Worm (Caenorhabditis elegans) whole organism, midembryonic: ENCODE results near the gene vha-18.

Experiments
- T22C8.4 ChIP-seq: fragments of 200-800 bp; sonication (Bioruptor generic); IDR thresholded peaks from 2 replicates; pipeline ENCODE4 v1.3.6; 2022; ENCODE audit warnings: missing genetic modification characterization, missing compliant biosample characterization
- cog-1 ChIP-seq: sonication (generic microtip); optimal IDR thresholded peaks from 2 replicates; lab custom pipeline; 2016; ENCODE audit warnings: missing genetic modification characterization, missing compliant biosample characterization
- flt-1 ChIP-seq: fragments of 200-800 bp; sonication (Bioruptor generic); IDR thresholded peaks from 2 replicates; pipeline ENCODE4 v1.3.6; 2022; ENCODE audit warnings: missing genetic modification characterization, missing compliant biosample characterization
- klf-2 ChIP-seq: fragments of 200-800 bp; sonication (Bioruptor generic); conservative IDR thresholded peaks from 2 replicates; pipeline ENCODE4 v1.3.6; 2022; ENCODE audit warnings: missing genetic modification reagents, missing genetic modification characterization, missing compliant biosample characterization
- ref-1 ChIP-seq: fragments of 200-800 bp; sonication (Bioruptor generic); conservative IDR thresholded peaks from 2 replicates; pipeline ENCODE4 v1.3.6; 2022; ENCODE audit warnings: missing genetic modification reagents, missing genetic modification characterization, missing compliant biosample characterization
- ztf-23 ChIP-seq: fragments of 200-800 bp; sonication (Bioruptor generic); IDR thresholded peaks from 2 replicates; pipeline ENCODE4 v1.3.6; 2022; ENCODE audit warnings: missing genetic modification reagents, missing genetic modification characterization, missing compliant biosample characterization

DNA sequence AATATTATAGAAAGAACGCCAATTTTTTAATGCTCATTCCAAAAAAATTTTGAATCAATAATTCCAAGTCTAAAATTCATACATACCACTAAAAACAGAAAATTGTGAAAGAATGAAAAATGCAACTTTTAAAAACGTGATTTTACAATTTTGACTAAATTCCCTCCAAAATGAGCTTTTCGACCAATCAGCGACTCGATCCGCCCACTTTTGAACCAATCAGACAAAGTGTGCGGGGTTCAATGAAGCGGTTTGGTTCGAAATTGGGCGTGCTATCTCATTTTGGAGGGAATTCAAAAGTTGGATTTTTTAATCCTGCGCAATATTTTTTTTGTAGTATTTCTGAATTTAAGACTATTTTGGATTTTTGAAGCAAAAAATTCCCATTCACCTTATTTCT lies 4.0 kb upstream of the vha-18 start:
- TF ChIP-seq cog-1 = no peak
- TF ChIP-seq klf-2 (GFP tag; lab: Robert Waterston, UW) = no peak
- no peak for TF ChIP-seq T22C8.4 (GFP tag; lab: Robert Waterston, UW)
- TF ChIP-seq ztf-23 (GFP tag; lab: Robert Waterston, UW) = no peak
- TF ChIP-seq ref-1 (GFP tag; lab: Robert Waterston, UW) = no peak
- TF ChIP-seq flt-1 (GFP tag; lab: Robert Waterston, UW) = no peak
